Fruit fly (Drosophila melanogaster): ENCODE measurements around the gene CG12608.

dm6 chrX:15356410-15356809, 12.0 kb upstream of the CG12608 start:
- TF ChIP-seq insv (optimal IDR thresholded peaks at IDR 0.05), result no peak
- no peak for TF ChIP-seq Myc (optimal IDR thresholded peaks at IDR 0.05)
